Worm (Caenorhabditis elegans): ENCODE measurements around the gene tra-4.

Gene tra-4

ce11 chrX:2837477-2837876 is 19.9 kb downstream of the tra-4 start:
- TF ChIP-seq unc-62 (GFP tag; optimal IDR thresholded peaks at IDR 0.05), result no peak
- TF ChIP-seq nhr-25 (tag; optimal IDR thresholded peaks at IDR 0.05), result peak; percentile 7

ce11 chrX:2836770-2837169 is 20.6 kb downstream of the tra-4 start:
- peak; percentile 71 for TF ChIP-seq pqm-1 (tag; optimal IDR thresholded peaks at IDR 0.05)
- peak; percentile 85 for TF ChIP-seq elt-2 (tag; optimal IDR thresholded peaks at IDR 0.05)
- TF ChIP-seq ceh-9 (tag; optimal IDR thresholded peaks at IDR 0.05), result no peak

ce11 chrX:2827702-2828182 is 29.7 kb downstream of the tra-4 start, which contains the start of gene ssr-2:
TSS of gene ssr-2 (minus strand) at chrX:2827752.
- TF ChIP-seq ceh-16 (tag; optimal IDR thresholded peaks at IDR 0.05), result no peak
- TF ChIP-seq egl-5 (tag; optimal IDR thresholded peaks at IDR 0.05), result no peak
- no peak for TF ChIP-seq nhr-23 (tag; optimal IDR thresholded peaks at IDR 0.05)
- TF ChIP-seq R02D3.7 (tag; optimal IDR thresholded peaks at IDR 0.05), result no peak
- TF ChIP-seq elt-2 (tag; optimal IDR thresholded peaks at IDR 0.05), result no peak
- TF ChIP-seq pha-4 (tag; optimal IDR thresholded peaks at IDR 0.05), result no peak
- no peak for TF ChIP-seq lsy-12 (tag; optimal IDR thresholded peaks at IDR 0.05)
- no peak for TF ChIP-seq jun-1 (tag; optimal IDR thresholded peaks at IDR 0.05)
- TF ChIP-seq elt-1 (tag; optimal IDR thresholded peaks at IDR 0.05), result no peak
- no peak for TF ChIP-seq nhr-237 (tag; optimal IDR thresholded peaks at IDR 0.05)
- no peak for TF ChIP-seq fos-1 (tag; optimal IDR thresholded peaks at IDR 0.05)
- no peak for TF ChIP-seq elt-3 (tag; optimal IDR thresholded peaks at IDR 0.05)
- TF ChIP-seq ceh-82 (tag; optimal IDR thresholded peaks at IDR 0.05), result no peak
- TF ChIP-seq nhr-28 (tag; optimal IDR thresholded peaks at IDR 0.05), result no peak
- TF ChIP-seq nhr-77 (tag; optimal IDR thresholded peaks at IDR 0.05), result no peak

DNA sequence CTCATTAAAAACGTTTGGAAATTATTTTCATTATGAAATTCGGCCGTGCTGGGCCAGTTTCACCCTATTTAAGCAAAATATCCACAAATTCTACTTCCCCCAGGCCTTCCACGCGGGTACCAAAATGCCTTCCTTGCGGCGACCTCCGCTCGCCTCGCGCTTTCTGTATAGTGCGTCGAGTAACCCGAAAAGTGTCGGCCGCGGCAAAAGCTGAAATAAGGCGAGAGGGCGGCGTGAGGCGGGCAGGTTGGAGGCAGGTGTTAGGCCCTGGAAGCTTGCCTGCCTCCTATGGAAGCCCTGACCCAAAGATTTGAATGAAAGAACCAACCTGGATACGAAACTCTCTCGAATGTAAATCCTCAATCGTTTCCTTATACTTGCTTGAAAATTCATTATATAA is 31.1 kb downstream of the tra-4 start:
- no peak for TF ChIP-seq nhr-77 (tag; optimal IDR thresholded peaks at IDR 0.05)
- no peak for TF ChIP-seq eor-1 (tag; optimal IDR thresholded peaks at IDR 0.05)
- TF ChIP-seq ceh-82 (tag; optimal IDR thresholded peaks at IDR 0.05), result no peak
- no peak for TF ChIP-seq ceh-28 (tag; optimal IDR thresholded peaks at IDR 0.05)
- no peak for TF ChIP-seq egl-27 (tag; optimal IDR thresholded peaks at IDR 0.05)
- no peak for TF ChIP-seq zag-1 (tag; optimal IDR thresholded peaks at IDR 0.05)
- TF ChIP-seq ceh-16 (tag; optimal IDR thresholded peaks at IDR 0.05), result no peak
- no peak for TF ChIP-seq fkh-10 (GFP tag; optimal IDR thresholded peaks at IDR 0.05)
- no peak for TF ChIP-seq lin-15B (tag; optimal IDR thresholded peaks at IDR 0.05)
- TF ChIP-seq ztf-4 (tag; optimal IDR thresholded peaks at IDR 0.05), result no peak
- no peak for TF ChIP-seq nhr-43 (tag; optimal IDR thresholded peaks at IDR 0.05; ENCODE audit: poor library complexity, severe bottlenecking)
- TF ChIP-seq daf-12 (tag; optimal IDR thresholded peaks at IDR 0.05), result no peak
- TF ChIP-seq pqm-1 (tag; optimal IDR thresholded peaks at IDR 0.05), result no peak
- TF ChIP-seq sea-2 (GFP tag; optimal IDR thresholded peaks at IDR 0.05), result no peak
- TF ChIP-seq mml-1 (tag; optimal IDR thresholded peaks at IDR 0.05), result no peak
- no peak for TF ChIP-seq elt-2 (tag; optimal IDR thresholded peaks at IDR 0.05)
- no peak for TF ChIP-seq egl-5 (tag; optimal IDR thresholded peaks at IDR 0.05)
- no peak for TF ChIP-seq fkh-2 (tag; optimal IDR thresholded peaks at IDR 0.05)

DNA sequence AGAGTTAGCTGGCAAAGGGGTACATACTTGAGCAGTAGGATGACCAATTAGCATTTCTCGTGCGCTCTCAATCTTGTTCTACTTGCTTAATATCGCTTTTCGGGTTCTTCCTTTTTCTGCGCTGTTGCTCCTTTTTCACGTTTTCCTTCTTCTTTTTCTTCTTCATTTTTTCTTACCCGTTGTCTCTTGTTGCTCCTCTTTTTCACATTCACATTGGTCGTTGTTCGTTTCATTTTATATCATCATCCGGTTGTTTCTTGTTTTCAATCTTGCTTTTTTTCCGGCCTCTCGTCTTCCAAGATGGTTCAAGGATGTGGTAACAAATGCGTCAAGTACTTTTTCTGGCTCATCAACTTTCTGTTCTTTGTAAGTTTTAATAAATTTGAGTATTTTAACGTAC is 37.3 kb downstream of the tra-4 start, which contains the start of gene tsp-6:
Gene tsp-6 (plus strand): TSS at position 301 of the 400 bp plus-strand sequence.
- TF ChIP-seq aly-2 (tag; optimal IDR thresholded peaks at IDR 0.05) (no peak), pqm-1 (tag; optimal IDR thresholded peaks at IDR 0.05) (no peak), pha-4 (tag; optimal IDR thresholded peaks at IDR 0.05) (no peak)

- TF ChIP-seq lin-15B (tag; optimal IDR thresholded peaks at IDR 0.05), result no peak
- no peak for TF ChIP-seq nhr-76 (tag; optimal IDR thresholded peaks at IDR 0.05)
- no peak for TF ChIP-seq ztf-11 (tag; optimal IDR thresholded peaks at IDR 0.05)
- no peak for TF ChIP-seq hmg-11 (tag; optimal IDR thresholded peaks at IDR 0.05)
- no peak for TF ChIP-seq nhr-23 (tag; optimal IDR thresholded peaks at IDR 0.05)
- TF ChIP-seq zag-1 (tag; optimal IDR thresholded peaks at IDR 0.05), result no peak
- TF ChIP-seq fos-1 (tag; optimal IDR thresholded peaks at IDR 0.05), result no peak
- no peak for TF ChIP-seq nhr-43 (tag; optimal IDR thresholded peaks at IDR 0.05; ENCODE audit: poor library complexity, severe bottlenecking)
- no peak for TF ChIP-seq nhr-25 (tag; optimal IDR thresholded peaks at IDR 0.05)
- TF ChIP-seq unc-39 (tag; optimal IDR thresholded peaks at IDR 0.05), result no peak
- no peak for TF ChIP-seq eor-1 (tag; optimal IDR thresholded peaks at IDR 0.05)
- TF ChIP-seq skn-1 (tag; optimal IDR thresholded peaks at IDR 0.05), result no peak
- no peak for TF ChIP-seq snpc-4 (tag; optimal IDR thresholded peaks at IDR 0.05)
Measured at ce11 chrX:2819747-2820146, 37.7 kb downstream of the tra-4 start.
